Worm (Caenorhabditis elegans) whole organism, young adult: ENCODE measurements around the gene F40G9.12.

Source experiments
- atf-7 ChIP-seq: sonication (generic microtip); optimal IDR thresholded peaks from 2 replicates; lab custom pipeline; 2017; ENCODE audit warnings: mild to moderate bottlenecking, missing genetic modification characterization, missing compliant biosample characterization
- dpl-1 ChIP-seq: fragments of 150-350 bp; optimal IDR thresholded peaks from 2 replicates; lab custom pipeline; 2014; ENCODE audit warnings: missing biosample characterization, missing genetic modification reagents, missing genetic modification characterization
- fkh-3 ChIP-seq: sonication (generic microtip); optimal IDR thresholded peaks from 2 replicates; lab custom pipeline; 2016; ENCODE audit warnings: mild to moderate bottlenecking, missing genetic modification characterization, missing compliant biosample characterization
- him-1 ChIP-seq: sonication (generic microtip); optimal IDR thresholded peaks from 2 replicates; lab custom pipeline; 2016; ENCODE audit warnings: missing genotype, missing genetic modification reagents, missing genetic modification characterization, missing compliant biosample characterization
- pha-4 ChIP-seq: fragments of 150-350 bp; sonication (generic microtip); optimal IDR thresholded peaks from 2 replicates; lab custom pipeline; 2014; ENCODE audit warnings: missing biosample characterization, missing genetic modification reagents, missing genetic modification characterization
- sdz-38 ChIP-seq: sonication (generic microtip); optimal IDR thresholded peaks from 2 replicates; lab custom pipeline; 2016; ENCODE audit warnings: missing genotype, missing genetic modification characterization, missing compliant biosample characterization
- snpc-4 ChIP-seq, 5 experiments: fragments of 150-350 bp in 1 of 5; sonication (generic microtip) in 4 of 5; optimal IDR thresholded peaks; 2 replicates each; lab custom pipeline; 2014 to 2018; ENCODE audit warnings: missing genetic modification characterization in 5 of 5, missing biosample characterization in 3 of 5, antibody characterized with exemption in 2 of 5, mild to moderate bottlenecking in 2 of 5, missing compliant biosample characterization in 2 of 5, missing genotype in 2 of 5, moderate library complexity in 2 of 5, missing genetic modification reagents in 1 of 5

DNA sequence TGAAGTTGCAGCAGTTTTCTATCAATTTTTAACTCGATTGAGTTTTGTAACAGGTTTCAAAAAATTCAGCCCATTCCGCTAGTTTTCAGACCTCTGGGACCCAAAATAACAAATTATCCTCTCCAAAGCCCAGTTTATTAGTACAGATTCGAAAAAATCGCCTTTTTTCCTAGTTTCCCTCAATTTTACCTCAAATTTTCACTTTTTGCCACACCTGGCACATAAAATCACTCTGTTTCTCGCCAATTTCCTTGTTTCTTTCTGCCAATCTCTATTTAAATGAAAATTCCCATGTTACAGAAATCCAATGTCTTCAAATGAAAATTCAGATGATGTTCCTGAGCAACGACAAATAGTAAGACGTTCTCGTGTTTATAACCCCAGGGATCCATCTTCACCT lies 39.5 kb upstream of the F40G9.12 start, which contains the start of gene pals-22:
- TF ChIP-seq pha-4 (tag; lab: Kevin White, UChicago) (no peak), sdz-38 (tag; lab: Kevin White, UChicago) (no peak), fkh-3 (tag; lab: Kevin White, UChicago) (no peak), atf-7 (tag; lab: Kevin White, UChicago) (no peak), him-1 (tag; lab: Kevin White, UChicago) (no peak), dpl-1 (GFP tag; lab: Kevin White, UChicago) (no peak), snpc-4 (GFP tag; optimal IDR thresholded peaks at IDR 0.05; lab: Kevin White, UChicago) (no peak), snpc-4 (tag; optimal IDR thresholded peaks at IDR 0.05; lab: Kevin White, UChicago) (no peak)
